Fruit fly (Drosophila melanogaster) S2 (cell line): ENCODE measurements around the gene wac.

ENCODE experiments used
- CG8478 ChIP-seq: fragments of >200 bp; optimal IDR thresholded peaks from 2 replicates; lab custom pipeline; 2018
- CTCF ChIP-seq, 2 experiments: fragments of >200 bp; optimal IDR thresholded peaks; 2 replicates each; lab custom pipeline; 2018

DNA sequence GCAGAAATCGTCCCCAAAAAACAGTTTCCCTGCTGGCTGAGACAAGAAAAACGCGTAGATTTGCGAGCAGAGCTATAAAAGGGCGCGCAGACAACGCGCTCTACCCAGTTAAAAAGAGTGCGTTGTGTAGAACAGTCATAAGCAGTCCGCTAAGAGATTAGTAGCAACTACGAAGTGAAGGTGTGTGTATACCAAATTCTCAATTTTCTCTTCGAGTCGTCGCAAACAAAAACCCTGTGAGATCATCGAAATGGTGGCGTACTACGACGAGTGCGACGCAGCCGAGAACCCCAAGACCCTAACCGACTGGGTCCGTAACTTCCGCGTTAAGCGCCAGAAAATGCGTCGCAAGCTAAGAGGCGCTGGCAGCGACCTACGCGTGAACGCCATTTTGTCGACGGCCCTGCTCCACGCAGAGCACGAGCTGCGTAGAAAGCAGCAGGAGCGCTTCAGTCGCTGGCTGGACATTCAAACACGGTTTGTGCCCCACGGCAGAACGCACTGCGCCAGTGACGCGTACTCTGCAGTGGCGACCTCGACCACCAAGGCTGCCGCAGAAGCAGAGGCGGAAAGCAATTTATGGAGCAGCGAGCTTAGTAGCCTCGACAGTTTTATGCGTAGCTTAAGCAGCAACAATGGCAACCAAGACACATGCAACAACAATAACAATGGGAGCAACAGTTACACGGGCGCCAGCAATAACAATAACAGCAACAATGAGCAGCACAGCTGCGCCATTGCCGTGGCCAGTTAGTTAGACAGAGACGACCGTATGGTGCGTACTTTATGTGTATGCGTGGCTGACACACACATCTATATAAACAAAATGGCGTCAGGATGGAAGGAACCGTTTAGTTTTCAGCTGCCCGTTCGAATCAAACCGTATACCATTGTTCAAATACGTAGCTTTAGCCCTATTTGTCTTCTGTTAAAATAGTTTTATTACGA, 33.7 kb upstream of the wac start:
- TF ChIP-seq CTCF (optimal IDR thresholded peaks at IDR 0.05; lab: Kevin White, UChicago) (no peak), CG8478 (no peak)
